Fruit fly (Drosophila melanogaster): ENCODE measurements around the gene VhaAC45RP.

VhaAC45RP gene

DNA sequence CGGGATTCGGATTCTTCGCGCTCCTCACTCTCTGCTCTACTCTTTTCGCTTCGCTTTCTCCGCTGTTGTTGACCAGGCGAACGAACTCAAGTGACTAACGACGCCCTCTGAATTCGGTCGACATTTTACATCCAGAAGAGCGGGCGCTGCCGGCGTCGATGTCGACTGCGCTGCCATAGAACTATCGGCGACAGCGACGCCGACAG, 36.6 kb upstream of the VhaAC45RP start, which contains the start of gene CG9743:
Gene CG9743 (minus strand): TSS at position 101 of the 206 bp plus-strand sequence.
- no peak for TF ChIP-seq Dll (optimal IDR thresholded peaks at IDR 0.05)
- no peak for TF ChIP-seq psq (optimal IDR thresholded peaks at IDR 0.05)
- no peak for TF ChIP-seq EcR (GFP tag; optimal IDR thresholded peaks at IDR 0.05)
- TF ChIP-seq usp (GFP tag; optimal IDR thresholded peaks at IDR 0.05) = no peak
- TF ChIP-seq pan (optimal IDR thresholded peaks at IDR 0.05) = no peak
- no peak for TF ChIP-seq CG8478 (optimal IDR thresholded peaks at IDR 0.05)

DNA sequence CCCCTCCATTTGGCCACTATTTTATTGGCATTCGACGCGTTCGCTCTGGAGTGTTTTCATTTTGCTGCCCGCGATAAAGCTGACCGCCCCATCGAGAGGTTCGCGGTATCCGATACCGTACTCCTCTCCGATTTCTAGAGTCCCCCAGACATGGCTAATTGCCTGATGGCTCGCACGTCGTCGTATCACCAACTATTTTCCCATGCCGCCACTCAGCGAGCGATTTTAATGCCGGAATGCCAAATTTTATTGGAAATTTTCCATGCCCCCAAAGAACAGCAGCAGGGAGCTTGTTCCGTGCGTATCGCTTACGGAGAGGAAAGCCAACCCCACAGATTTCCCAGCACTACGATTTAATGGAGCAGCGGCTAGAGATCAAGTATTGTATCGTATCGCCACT, 34.8 kb upstream of the VhaAC45RP start:
- TF ChIP-seq EcR (GFP tag; optimal IDR thresholded peaks at IDR 0.05) (no peak), pan (optimal IDR thresholded peaks at IDR 0.05) (no peak), Dll (optimal IDR thresholded peaks at IDR 0.05) (no peak), psq (optimal IDR thresholded peaks at IDR 0.05) (no peak), CG8478 (optimal IDR thresholded peaks at IDR 0.05) (no peak), usp (GFP tag; optimal IDR thresholded peaks at IDR 0.05) (no peak)

DNA sequence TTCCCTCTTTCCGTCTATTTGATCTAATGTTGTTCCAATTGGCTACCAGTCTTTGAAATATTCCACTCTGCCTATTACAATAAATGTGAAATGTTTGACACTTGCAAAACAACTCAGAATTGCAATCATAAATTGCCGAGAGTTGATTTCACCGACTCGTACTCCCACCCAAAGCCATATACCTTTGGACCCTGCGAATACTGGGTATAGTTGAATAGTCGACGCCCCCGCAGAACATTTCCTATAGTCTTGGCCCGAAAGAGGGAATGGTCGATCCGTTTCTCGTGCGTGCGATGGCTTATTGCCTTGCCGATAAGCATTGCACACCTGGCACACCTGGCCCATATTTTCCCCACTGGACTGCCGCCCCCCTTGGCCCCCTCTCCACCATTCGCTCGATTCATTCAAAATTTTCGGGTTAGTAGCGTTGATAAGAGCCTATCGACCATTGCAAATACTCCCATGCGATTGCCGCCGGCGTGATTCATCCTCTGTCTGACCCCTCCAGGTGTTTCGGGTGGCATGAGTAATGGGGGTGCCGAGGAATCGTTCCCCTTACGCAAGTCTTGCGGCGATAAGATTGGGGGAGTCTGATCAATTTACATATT, 34.0 kb upstream of the VhaAC45RP start:
- TF ChIP-seq Dll (optimal IDR thresholded peaks at IDR 0.05) (no peak), EcR (GFP tag; optimal IDR thresholded peaks at IDR 0.05) (no peak), CG8478 (optimal IDR thresholded peaks at IDR 0.05) (no peak), psq (optimal IDR thresholded peaks at IDR 0.05) (no peak), pan (optimal IDR thresholded peaks at IDR 0.05) (no peak), usp (GFP tag; optimal IDR thresholded peaks at IDR 0.05) (no peak)

DNA sequence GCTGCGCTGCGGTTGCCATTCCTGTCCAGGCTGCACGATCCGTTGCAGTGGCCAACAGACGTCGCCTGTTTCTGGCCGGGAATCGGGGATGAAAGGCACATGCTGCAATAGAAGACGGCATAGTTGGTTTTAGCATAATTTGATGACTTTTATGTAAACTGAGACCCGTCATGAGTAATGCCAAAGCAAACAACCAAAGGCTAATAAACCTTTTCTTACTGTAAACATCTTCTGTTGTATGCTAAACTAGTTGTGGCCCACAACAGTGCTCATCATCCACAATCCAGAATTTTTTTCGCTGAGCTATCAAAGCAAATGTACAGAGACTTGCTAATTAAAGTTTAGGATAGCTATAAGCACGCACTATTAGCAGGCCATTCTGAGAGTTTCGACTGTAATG, 32.6 kb upstream of the VhaAC45RP start:
- TF ChIP-seq CG8478 (optimal IDR thresholded peaks at IDR 0.05) = no peak

DNA sequence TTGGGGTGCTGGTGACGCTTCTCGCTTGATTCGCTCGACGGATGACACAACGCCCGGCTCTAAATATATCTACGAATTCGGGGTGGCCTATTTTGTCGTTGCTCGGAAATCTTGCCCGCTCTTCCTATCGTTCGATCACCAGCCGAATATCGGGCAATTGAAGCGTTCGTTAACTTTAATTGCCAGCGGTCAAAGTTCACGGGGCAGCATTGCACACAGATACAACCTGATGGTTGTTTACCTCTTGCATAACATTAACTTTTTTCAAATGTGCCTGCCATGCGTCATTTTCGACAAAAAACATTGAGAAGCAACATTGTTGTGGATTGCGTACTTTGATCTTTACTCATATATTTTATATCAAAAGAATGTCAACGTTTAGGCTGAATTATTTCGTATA, 31.6 kb upstream of the VhaAC45RP start:
- TF ChIP-seq EcR (GFP tag; optimal IDR thresholded peaks at IDR 0.05) = no peak
- no peak for TF ChIP-seq psq (optimal IDR thresholded peaks at IDR 0.05)
- no peak for TF ChIP-seq pan (optimal IDR thresholded peaks at IDR 0.05)
- TF ChIP-seq CG8478 (optimal IDR thresholded peaks at IDR 0.05) = no peak
- no peak for TF ChIP-seq Dll (optimal IDR thresholded peaks at IDR 0.05)
- TF ChIP-seq usp (GFP tag; optimal IDR thresholded peaks at IDR 0.05) = no peak

DNA sequence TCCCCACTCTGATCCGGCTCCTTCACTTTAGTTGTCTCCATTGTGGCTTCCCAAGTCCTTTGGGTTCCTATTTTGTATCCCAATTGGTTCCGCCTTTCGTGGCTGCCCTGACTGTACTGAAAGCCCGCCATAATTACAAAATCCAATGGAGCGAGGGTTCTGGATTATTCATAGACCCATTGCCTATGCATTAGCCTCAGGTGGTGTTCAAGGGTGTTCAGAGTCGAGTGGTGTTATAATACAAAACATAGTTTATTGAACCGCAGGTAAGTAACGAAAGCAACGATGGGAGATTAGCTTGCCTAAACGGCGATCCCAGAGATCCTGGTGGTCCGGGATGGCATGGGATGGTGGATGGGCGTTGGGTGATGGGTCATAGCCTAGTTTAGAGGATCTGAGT, 29.9 kb upstream of the VhaAC45RP start, which contains the start of gene CG15531:
Gene CG15531 (minus strand): TSS at position 101 of the 400 bp plus-strand sequence.
- no peak for TF ChIP-seq CG8478 (optimal IDR thresholded peaks at IDR 0.05)
- no peak for TF ChIP-seq Dll (optimal IDR thresholded peaks at IDR 0.05)
- TF ChIP-seq usp (GFP tag; optimal IDR thresholded peaks at IDR 0.05) = no peak
- no peak for TF ChIP-seq pan (optimal IDR thresholded peaks at IDR 0.05)
- no peak for TF ChIP-seq EcR (GFP tag; optimal IDR thresholded peaks at IDR 0.05)
- no peak for TF ChIP-seq psq (optimal IDR thresholded peaks at IDR 0.05)

DNA sequence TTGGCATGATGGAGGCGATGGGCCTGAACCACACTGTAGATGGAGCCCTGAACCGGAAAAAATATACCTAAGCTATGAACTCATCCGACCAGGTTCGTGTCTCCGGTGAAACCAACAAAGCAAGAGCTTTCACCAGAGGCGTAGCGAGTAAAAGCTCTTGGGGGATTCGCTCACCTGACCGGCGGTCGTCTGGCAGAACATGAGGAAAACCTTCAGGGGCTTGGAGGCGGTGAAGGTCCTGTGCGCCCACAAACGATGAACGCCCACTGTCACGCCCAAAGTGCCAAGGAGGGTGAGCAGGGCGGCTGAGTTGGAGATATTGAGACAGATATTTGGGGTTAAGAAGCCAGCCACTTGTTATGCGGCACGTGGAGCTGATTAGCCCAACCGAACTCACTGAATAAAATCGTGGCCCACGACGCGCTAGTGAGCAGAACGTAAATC, 29.4 kb upstream of the VhaAC45RP start:
- no peak for TF ChIP-seq Dll (optimal IDR thresholded peaks at IDR 0.05)
- no peak for TF ChIP-seq psq (optimal IDR thresholded peaks at IDR 0.05)
- TF ChIP-seq CG8478 (optimal IDR thresholded peaks at IDR 0.05) = no peak
- TF ChIP-seq EcR (GFP tag; optimal IDR thresholded peaks at IDR 0.05) = no peak
- TF ChIP-seq pan (optimal IDR thresholded peaks at IDR 0.05) = no peak
- no peak for TF ChIP-seq usp (GFP tag; optimal IDR thresholded peaks at IDR 0.05)

DNA sequence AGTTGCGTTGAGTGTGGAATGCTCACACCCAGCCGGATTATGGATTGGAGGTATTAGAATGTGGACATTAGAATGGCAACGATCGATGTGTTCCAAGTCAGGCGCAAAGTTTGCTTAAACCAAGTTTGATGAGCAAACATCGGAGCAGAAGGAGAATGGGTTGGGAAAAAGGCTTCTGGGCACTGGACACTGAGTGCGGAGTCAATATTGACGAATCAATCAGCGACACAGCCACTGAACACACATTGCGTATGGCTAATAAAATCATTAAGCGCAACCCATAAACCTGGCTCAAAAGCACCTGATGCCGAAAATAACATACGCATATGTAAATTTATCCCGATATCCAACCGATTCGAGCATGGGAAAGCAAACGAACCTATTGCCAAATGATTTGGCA, 27.6 kb upstream of the VhaAC45RP start:
- no peak for TF ChIP-seq psq (optimal IDR thresholded peaks at IDR 0.05)
- TF ChIP-seq Dll (optimal IDR thresholded peaks at IDR 0.05) = no peak
- no peak for TF ChIP-seq CG8478 (optimal IDR thresholded peaks at IDR 0.05)
- no peak for TF ChIP-seq usp (GFP tag; optimal IDR thresholded peaks at IDR 0.05)
- no peak for TF ChIP-seq pan (optimal IDR thresholded peaks at IDR 0.05)
- TF ChIP-seq EcR (GFP tag; optimal IDR thresholded peaks at IDR 0.05) = no peak

DNA sequence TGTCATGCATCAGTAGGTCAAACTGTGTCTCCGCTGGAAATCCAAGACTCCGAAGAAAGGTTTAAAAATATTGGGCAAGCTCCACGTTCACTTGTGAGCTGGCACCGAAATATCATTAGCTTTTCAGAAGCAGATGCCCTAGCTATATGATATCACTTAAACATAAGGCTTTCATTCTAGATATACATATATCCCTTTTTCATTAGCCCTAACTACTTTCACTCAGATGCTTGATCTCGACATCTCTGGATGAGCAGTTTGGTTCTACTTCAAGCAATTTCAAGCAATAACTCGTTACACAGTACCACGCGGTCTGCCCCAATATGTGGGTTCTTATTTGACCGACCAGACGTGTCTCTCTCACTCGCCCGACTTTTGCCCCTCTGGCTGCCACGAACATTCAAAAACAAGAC, 25.2 kb upstream of the VhaAC45RP start:
- TF ChIP-seq pan (optimal IDR thresholded peaks at IDR 0.05) = peak; percentile 93
- TF ChIP-seq EcR (GFP tag; optimal IDR thresholded peaks at IDR 0.05) = no peak

DNA sequence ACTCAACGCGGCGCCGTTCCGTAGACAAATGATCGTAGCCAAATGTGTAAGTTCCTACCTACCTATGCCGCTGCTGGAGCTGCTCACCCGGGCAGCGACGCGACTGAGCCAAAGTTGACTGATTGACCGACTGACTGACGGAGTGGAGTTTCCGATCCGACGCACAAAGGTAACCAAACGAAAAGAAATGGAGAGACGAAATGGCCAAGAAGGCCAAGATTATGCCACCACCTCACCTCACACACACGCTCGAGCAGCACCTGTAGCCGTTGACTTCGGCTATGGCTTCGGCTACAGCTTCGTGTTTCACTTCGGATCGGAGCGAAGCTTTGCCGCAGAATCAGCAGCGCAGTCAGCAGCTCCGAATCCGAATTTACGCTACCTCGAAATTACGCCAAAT, 24.8 kb upstream of the VhaAC45RP start, which contains the start of gene CG9747:
Gene CG9747 (minus strand): TSS at position 206 of the 400 bp plus-strand sequence.
- no peak for TF ChIP-seq pan (optimal IDR thresholded peaks at IDR 0.05)
- no peak for TF ChIP-seq psq (optimal IDR thresholded peaks at IDR 0.05)
- no peak for TF ChIP-seq CG8478 (optimal IDR thresholded peaks at IDR 0.05)
- TF ChIP-seq EcR (GFP tag; optimal IDR thresholded peaks at IDR 0.05) = no peak
- TF ChIP-seq Dll (optimal IDR thresholded peaks at IDR 0.05) = no peak
- TF ChIP-seq usp (GFP tag; optimal IDR thresholded peaks at IDR 0.05) = no peak

DNA sequence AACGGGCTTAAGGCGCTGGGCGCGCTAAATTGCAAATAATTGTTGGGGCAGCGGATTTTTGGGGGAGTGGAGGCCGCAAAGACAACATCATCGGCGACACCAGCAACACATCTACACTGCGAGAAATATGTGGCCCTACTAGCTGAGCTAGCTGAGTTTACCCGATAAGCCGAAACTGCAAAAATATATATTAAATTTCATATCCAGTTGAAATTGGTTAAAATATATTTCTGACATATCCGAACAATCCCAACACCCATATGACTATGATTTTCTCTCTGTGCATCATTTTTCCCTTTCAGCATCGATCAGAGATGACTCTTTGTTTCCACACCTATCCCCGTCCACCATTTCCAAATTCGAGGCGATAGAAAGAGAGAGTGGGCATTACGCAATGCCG, 23.6 kb upstream of the VhaAC45RP start:
- TF ChIP-seq Dll (optimal IDR thresholded peaks at IDR 0.05) (peak; percentile 18), pan (optimal IDR thresholded peaks at IDR 0.05) (no peak)

DNA sequence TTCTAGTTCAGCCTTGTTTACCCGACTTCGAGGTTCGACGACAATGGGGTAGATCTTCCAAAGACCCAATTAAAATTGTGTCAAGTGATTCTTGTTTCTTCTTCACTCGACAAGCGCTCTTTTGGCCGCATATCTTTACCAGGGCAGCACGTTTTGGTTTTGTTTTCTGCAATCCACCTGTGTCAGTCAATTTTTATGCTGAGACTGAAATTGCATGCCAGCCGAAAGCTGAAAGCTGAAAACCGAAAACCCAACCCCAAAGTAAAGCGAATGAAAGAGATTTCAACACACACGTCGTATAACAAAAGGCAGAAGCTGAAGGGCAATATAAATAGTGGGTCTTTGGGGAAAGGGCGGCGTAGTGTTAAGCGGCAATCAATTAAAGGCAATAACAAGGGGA, 23.2 kb upstream of the VhaAC45RP start:
- no peak for TF ChIP-seq Dll (optimal IDR thresholded peaks at IDR 0.05)
- TF ChIP-seq psq (optimal IDR thresholded peaks at IDR 0.05) = no peak
- no peak for TF ChIP-seq CG8478 (optimal IDR thresholded peaks at IDR 0.05)
- no peak for TF ChIP-seq usp (GFP tag; optimal IDR thresholded peaks at IDR 0.05)
- TF ChIP-seq pan (optimal IDR thresholded peaks at IDR 0.05) = no peak
- TF ChIP-seq EcR (GFP tag; optimal IDR thresholded peaks at IDR 0.05) = no peak

DNA sequence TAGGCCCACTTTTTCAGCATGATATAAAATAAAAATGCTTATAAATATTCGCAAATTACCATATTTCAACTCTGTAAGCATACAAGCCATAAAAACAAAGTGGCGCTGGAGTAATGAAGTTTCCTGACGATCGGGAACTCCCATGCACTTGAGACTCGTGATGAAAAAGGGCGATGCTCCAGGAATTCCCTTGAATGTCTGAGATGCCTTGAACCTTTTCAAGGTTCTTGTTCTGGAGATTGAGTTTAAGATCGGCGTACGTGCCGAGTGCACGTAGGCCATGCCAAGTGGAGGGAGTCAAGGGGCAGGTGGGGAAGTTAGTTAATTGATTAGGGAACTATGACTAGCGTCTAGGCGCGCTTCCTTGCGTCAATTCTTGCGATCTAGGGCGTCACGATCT, 17.7 kb upstream of the VhaAC45RP start:
- TF ChIP-seq EcR (GFP tag; optimal IDR thresholded peaks at IDR 0.05) = no peak
- no peak for TF ChIP-seq pan (optimal IDR thresholded peaks at IDR 0.05)
- TF ChIP-seq psq (optimal IDR thresholded peaks at IDR 0.05) = no peak
- no peak for TF ChIP-seq CG8478 (optimal IDR thresholded peaks at IDR 0.05)
- no peak for TF ChIP-seq Dll (optimal IDR thresholded peaks at IDR 0.05)
- TF ChIP-seq usp (GFP tag; optimal IDR thresholded peaks at IDR 0.05) = no peak
